Fruit fly (Drosophila melanogaster): ENCODE results near the gene yellow-e3.

The yellow-e3 gene

DNA sequence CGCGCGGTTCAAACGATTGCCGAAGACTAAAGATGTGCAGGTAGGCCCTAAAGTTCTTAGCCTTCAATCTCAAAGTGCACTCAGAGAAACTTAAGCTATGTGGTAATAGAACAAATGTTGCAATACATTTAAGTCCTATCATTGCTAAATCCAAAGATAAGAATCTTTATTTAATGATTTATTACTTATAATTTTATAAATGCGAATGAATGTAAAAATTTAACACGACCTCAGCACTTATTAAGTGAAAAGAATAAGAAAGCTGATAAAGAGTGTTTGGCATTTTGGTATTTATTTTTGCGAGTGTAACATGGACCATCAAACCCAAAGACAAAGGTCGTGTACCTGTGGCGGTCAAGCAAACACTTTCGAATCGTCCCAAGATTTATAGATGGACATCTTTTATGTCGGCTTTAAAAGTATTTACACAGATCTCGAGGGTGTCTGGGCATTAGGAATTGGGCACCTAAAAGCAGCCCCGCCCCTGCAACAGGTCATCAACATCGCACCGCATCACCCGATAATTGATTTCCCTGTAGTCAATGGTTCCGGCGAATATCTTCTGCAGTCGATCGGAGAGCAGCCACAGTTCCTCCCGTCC is at the start of gene yellow-e3:
Gene yellow-e3, minus strand, starts transcription at position 30 of the 601 bp plus-strand sequence.
- TF ChIP-seq CG8478 (optimal IDR thresholded peaks at IDR 0.05) (no peak), CTCF (optimal IDR thresholded peaks at IDR 0.05) (no peak)

DNA sequence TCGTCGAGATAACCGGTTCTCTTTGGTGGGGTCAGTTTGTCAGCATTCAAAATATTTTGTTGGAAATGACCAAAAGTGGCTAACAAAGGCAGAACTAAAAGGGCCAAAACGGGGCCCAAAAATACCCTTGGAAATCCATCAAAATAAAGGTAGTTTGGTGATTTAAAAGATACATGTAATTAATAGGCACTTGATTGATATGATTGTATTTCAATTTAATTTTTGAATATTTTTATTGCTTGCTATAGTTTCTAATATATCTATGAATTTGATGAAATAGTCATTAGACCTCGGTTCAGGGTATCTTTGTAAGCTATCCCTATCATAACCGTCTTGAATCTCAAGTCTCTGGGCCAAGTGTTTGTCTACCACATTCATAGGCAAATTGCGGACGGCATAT is 49.3 kb upstream of the yellow-e3 start:
- TF ChIP-seq CTCF (optimal IDR thresholded peaks at IDR 0.05) (no peak), CG8478 (optimal IDR thresholded peaks at IDR 0.05) (no peak)

DNA sequence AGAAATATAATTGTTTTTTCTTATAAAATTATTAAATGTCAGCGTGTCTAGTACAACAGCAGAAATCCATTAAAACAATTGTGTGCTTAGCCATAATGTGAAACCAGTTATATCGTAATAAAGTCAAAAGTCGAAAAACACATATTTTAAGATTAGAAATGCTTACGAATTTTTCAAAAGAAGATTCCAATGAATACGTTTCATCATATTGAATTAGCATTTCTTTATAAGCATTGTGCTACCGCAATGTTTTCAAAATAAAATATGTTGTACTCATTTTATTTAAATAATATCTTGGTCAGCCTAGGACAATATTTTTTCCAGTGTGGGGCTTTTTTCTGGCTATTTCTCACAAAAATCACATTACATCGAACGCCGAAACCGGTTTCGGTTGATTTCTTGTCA is 48.2 kb upstream of the yellow-e3 start:
- no peak for TF ChIP-seq CG8478 (optimal IDR thresholded peaks at IDR 0.05)
- no peak for TF ChIP-seq CTCF (optimal IDR thresholded peaks at IDR 0.05)

DNA sequence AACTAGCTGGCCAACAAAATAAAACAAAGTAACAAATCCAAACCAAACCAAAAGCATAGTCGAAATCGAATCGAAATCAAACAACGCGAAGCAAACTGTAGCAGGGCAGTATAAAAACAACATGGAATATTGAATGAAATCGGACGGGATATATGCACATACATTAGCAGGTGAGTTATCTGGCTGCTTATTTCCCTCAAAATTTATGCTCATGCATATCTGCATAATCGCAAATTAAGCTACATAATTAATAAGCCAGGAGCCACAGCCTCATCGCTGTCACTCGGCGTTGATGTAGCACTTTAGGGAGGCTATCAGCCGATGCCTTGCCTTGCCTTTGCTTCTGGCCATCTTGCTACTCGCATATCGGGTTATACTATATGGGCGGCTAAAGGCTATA is 47.6 kb upstream of the yellow-e3 start:
- TF ChIP-seq CTCF (optimal IDR thresholded peaks at IDR 0.05) (no peak), CG8478 (optimal IDR thresholded peaks at IDR 0.05) (no peak)

DNA sequence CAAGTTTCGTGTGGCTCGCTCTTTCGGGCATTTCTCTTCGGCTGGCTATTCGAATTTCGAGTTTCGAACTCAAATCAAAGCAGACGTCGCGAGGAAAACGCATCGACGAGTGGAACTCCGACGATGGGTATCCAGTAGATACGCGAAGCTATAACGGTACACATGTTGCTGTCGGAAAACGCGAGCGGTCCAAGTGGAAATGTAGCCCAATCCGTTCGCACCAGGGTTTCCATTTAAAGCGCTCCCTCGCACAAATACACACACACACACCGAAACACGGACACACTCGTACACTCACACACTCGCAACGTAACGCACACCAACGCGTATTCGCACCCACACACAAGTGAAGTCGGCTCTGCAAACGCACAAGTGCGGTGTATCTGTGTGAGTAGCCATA is 45.7 kb upstream of the yellow-e3 start, which contains the start of gene side-IV:
Gene side-IV, plus strand, starts transcription at position 253 of the 400 bp plus-strand sequence.
- TF ChIP-seq CG8478 (optimal IDR thresholded peaks at IDR 0.05) (no peak), CTCF (optimal IDR thresholded peaks at IDR 0.05) (no peak)

DNA sequence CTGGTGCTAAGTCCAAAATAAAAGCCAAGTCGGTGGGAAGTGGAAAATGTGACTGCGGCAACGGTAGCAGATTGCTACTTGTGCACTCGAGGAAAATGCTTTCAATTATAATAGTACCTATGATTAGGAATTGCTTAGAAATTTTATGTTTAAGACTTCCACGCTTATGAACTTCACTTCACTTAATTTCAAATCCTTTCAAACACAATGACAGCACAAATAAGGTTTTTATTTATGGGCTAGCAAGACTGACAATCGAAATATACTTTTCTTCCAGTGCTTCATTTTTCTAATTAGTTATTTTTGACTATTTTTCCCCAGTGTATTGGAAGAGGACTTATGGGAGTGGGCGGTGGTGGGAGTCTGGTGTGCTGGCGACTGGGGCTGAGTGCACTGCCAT is 43.7 kb upstream of the yellow-e3 start:
- TF ChIP-seq CG8478 (optimal IDR thresholded peaks at IDR 0.05) (no peak), CTCF (optimal IDR thresholded peaks at IDR 0.05) (no peak)

DNA sequence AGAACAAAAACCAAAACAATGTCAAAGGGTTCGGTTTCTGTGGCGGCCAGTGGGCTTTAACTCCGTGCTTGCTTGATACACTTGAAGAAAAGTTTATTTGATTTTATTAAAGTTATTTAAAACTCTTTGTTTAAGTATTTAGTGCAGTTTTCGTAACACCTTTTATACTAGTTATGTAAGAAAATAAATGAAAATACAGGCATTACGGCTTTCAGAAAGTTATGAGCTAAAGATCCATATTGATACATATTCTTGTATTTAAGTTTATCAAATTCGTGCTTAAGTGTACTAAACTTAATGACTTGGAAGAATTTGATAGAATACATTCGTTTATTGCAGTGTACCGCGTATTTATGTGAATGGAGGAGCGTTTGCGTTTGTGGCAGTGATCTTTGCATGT is 41.8 kb upstream of the yellow-e3 start:
- TF ChIP-seq CG8478 (optimal IDR thresholded peaks at IDR 0.05) (no peak), CTCF (optimal IDR thresholded peaks at IDR 0.05) (no peak)

DNA sequence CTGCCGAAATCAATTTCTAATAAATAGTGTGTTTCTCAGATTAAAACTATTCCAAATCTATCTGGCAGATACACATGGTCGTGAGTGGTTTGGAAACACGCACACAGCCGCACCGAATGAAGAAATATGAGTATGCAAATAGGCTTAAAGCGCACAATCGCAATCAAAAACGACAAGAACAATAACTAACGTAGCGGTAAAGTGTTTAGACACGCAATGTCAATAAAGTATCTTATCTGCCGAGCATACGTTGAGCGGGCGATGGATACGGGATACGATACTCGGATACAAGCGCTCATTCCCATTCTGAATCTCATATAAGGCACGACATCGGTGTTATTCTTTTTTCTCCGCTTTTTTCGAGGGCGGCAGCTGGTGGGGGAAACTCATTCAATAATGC is 41.4 kb upstream of the yellow-e3 start:
- TF ChIP-seq CG8478 (optimal IDR thresholded peaks at IDR 0.05) (no peak), CTCF (optimal IDR thresholded peaks at IDR 0.05) (no peak)

DNA sequence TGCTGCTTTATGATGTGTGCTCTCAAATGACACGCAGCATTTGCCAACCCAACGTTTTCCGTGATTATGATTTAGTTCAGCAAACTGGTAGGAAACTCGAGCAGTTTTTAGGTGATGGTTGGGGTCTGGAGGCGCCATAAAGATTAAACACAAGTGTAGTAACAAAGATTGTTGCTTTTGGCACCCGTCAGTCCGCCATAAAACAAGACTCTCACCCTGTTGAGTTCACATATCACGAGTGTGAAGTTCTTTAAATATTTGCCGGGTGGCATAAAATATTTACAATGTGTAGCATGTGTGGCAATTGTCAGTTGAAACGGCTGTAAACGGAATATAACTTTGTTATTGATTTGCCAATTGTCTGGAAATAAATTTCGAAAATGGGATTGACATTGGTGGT is 37.0 kb upstream of the yellow-e3 start:
- TF ChIP-seq CTCF (optimal IDR thresholded peaks at IDR 0.05), result no peak
- no peak for TF ChIP-seq CG8478 (optimal IDR thresholded peaks at IDR 0.05)

DNA sequence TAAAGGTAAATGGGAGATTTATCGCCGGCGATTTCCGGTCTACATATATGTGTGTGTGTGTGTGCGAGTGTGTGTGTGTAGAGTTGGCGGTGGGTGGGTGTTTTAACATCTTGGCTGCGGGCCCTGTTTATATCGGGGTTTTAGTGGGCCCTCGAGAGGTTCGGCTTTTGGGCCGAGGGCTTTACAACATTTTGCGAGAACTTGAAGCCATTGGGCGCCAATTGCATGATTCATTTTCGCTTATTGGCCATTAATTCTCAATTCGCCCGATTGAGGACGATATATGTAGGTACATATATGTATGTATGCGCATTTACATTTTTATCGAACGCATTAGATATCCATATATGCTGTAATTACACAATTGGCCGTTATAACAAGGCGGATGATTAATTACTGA is 31.2 kb upstream of the yellow-e3 start:
- TF ChIP-seq CTCF (optimal IDR thresholded peaks at IDR 0.05) (no peak), CG8478 (optimal IDR thresholded peaks at IDR 0.05) (no peak)

DNA sequence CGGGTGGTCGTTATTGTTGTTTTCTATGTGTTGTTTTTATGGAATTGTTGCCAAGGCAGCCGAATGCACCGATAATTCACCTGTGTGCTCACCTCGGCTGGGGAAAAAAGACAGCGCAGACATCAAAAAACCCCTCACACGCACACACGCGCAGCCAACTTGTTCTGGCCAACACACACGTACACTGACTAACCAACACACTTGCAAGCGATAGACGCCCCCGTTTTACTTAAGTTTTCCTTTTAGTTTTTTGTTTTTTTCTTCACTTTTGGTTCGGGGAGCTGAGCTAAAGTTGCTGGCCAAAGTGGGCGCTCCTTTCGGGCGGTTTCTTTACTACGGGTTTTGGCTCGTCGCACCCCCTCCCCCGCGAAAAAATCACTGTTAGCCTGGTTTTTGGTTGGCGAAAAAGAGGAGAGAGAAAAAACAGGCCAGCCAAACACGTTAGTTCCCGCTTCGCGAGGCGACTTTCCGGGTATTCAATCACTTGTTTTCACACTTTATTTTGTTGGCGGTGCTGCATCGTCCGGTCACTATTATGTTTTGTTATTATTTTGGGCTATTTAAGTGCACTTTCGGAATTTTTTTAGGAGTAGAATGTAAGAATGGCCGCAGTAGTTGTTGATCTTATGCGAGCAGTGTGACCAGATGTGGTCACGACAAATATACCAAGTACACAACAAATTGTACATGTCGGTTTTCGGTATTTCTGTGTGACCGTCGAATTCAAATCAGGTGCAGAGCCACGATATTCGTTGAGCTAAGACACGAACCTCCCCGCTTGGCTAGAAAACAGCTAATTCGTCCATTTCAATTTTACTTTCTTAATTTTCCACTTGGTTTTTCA is 29.9 kb upstream of the yellow-e3 start, which contains the start of gene yrt:
Gene yrt, minus strand, starts transcription at position 660 of the 844 bp plus-strand sequence.
- TF ChIP-seq CG8478 (optimal IDR thresholded peaks at IDR 0.05) (no peak), CTCF (optimal IDR thresholded peaks at IDR 0.05) (peak; percentile 72 to 77)

DNA sequence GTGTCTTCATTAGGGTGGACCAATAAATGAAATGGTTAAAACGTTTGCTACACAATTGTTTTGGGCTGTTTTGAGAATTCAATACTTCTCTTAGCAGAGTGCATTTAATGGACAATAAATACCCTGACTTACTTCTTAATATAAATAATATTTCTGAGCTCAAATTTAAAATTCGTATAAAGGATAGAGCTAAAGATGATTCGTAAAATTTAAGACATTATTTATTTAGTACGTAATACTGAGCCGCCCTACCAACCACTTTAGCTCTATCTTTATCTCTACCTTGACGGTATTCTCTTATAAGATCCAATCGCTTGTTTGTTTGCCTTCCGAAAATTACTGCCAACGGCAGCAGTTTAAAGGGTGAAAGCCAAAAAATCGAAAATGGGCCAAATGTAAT is 29.0 kb upstream of the yellow-e3 start:
- TF ChIP-seq CTCF (optimal IDR thresholded peaks at IDR 0.05) (no peak), CG8478 (optimal IDR thresholded peaks at IDR 0.05) (no peak)

DNA sequence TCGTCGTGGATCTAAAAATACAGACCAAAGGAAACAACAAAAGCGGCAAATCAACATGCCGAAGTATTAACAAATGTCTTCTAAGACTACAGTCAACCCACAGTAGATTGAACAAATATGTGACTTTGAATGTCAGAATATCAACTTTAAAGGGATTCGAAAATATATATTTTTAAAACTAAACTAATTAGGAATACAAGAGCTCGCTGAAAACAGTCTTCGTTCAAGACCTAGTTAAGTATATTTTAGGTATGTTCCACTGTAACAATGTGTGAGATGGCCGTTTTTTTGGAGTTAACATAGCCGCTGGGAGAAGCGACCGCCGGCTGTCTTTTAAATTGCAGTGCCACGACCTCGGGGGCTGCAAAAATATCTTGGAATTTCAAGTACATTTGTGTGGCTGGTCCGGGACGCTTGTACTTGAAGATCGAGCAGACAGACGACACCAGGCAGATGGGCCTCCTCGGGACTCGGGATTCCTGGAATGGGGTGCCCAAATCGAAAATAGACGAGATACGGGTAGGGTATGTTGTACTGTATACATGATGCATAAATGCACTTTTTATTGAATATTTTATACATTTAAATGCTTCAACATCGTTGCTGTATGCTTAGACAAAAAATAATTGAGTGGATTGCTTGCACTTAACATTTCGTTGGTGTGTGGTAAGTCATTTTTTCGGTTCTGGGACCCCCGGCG is 23.8 kb upstream of the yellow-e3 start:
- TF ChIP-seq CG8478 (optimal IDR thresholded peaks at IDR 0.05), result no peak

DNA sequence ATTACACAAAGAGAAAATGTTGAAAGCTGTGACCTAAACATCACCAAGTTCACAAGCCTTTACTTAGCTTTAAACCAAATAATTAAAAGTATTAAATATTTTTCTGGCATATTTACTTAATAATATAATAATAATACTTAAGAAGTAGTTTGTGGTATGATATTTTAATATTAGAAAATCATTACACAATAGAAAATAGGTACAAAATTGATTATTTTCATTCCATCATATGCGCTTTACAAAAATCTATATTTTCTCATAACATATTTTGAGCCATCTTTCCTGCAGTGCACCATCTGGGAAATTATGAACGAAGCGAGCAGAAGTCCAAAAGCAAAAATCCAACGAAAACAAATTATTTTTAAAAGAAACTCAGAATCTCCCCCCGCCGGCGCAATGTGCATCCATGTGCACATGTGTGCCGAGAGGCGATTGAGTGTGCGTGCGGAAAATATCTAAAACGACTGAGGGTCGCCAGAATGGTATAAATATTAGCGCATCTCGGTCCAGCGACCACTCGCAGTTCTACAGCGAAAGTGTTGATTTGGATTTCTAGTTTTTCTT is 20.9 kb upstream of the yellow-e3 start, which contains the start of gene Act87E:
Gene Act87E, plus strand, starts transcription at position 514 of the 564 bp plus-strand sequence.
- TF ChIP-seq CTCF (optimal IDR thresholded peaks at IDR 0.05), result no peak
- TF ChIP-seq CG8478 (optimal IDR thresholded peaks at IDR 0.05), result no peak

DNA sequence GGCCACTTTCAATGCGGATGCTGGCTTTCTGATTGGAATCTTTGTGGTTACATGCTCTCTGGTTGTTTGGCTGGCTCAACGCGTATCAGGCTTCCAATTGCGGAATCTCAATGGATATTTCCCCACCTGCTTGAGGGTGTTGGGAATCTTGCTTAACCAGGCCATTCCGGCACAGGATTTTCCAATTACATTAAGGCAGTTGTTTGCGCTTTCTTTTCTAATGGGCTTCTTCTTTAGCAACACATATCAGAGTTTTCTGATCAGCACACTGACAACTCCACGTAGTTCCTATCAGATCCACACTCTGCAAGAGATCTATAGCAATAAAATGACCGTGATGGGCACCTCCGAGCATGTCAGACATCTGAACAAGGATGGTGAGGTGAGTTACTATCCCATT is 17.5 kb upstream of the yellow-e3 start:
- TF ChIP-seq CTCF (optimal IDR thresholded peaks at IDR 0.05) (no peak), CG8478 (optimal IDR thresholded peaks at IDR 0.05) (no peak)
